Worm (Caenorhabditis elegans) whole organism, L4/young adult: ENCODE measurements around the gene F23D12.11.

ENCODE experiments used
- W03F9.2 ChIP-seq: fragments of 150-350 bp; optimal IDR thresholded peaks from 2 replicates; lab custom pipeline; 2014; ENCODE audit warnings: missing biosample characterization, missing genetic modification characterization
- dao-5 ChIP-seq: sonication (generic microtip); optimal IDR thresholded peaks from 2 replicates; lab custom pipeline; 2016; ENCODE audit warnings: missing genotype, missing genetic modification characterization, moderate library complexity, missing compliant biosample characterization

ce11 chrX:14465593-14465992 is 41.0 kb upstream of the F23D12.11 start, which contains the start of gene M163.22:
- TF ChIP-seq W03F9.2 (no peak), dao-5 (tag; lab: Kevin White, UChicago) (no peak)
